Worm (Caenorhabditis elegans) whole organism, L4/young adult: ENCODE measurements around the gene citk-2.

ENCODE experiments used
- W03F9.2 ChIP-seq: fragments of 150-350 bp; optimal IDR thresholded peaks from 2 replicates; lab custom pipeline; 2014; ENCODE audit warnings: missing biosample characterization, missing genetic modification characterization
- him-1 ChIP-seq: sonication (generic microtip); optimal IDR thresholded peaks from 2 replicates; lab custom pipeline; 2016; ENCODE audit warnings: missing genotype, missing genetic modification reagents, missing genetic modification characterization, missing compliant biosample characterization

- TF ChIP-seq him-1 (no peak), W03F9.2 (tag; lab: Kevin White, UChicago) (no peak)
Measured at ce11 chrII:5047279-5047678, 48.0 kb downstream of the citk-2 start.
